Fruit fly (Drosophila melanogaster): Measurements from ENCODE around the gene CG4789.

Gene CG4789

DNA sequence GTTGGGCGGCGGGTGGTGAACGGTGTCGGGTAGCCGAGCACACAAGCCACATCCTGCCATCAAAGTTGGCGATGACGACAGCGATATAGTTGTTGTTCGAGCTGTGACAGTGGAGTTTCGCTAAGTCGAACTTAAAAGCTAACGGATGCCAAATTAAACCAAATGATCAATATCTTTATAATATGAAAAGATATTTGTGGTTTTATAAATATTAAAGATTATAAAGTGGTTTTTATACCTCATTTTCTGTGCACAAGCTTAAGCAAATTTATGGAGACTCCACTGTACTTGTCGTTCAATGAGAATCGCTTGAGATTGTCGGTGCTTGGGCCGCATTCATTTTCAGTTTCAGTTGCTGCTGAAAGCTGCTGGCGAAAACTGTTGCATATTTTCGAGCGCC, 21.4 kb downstream of the CG4789 start (continued):
- no peak for TF ChIP-seq CG42726 (GFP tag; IDR thresholded peaks at IDR 0.05; ENCODE audit: partially characterized antibody)
- peak; percentile 46; the same call in 1 of the 3 replicates for TF ChIP-seq H15 (GFP tag; IDR thresholded peaks at IDR 0.05)
- TF ChIP-seq pb (GFP tag; optimal IDR thresholded peaks at IDR 0.05) = no peak
- TF ChIP-seq CG13123 (GFP tag; optimal IDR thresholded peaks at IDR 0.05) = no peak
- peak; percentile 14 for TF ChIP-seq mam (GFP tag; optimal IDR thresholded peaks at IDR 0.05)
- TF ChIP-seq CG14441 (GFP tag; IDR thresholded peaks at IDR 0.05) = peak; percentile 76
- no peak for TF ChIP-seq Bgb (GFP tag; IDR thresholded peaks at IDR 0.05; ENCODE audit: partially characterized antibody)
- no peak for TF ChIP-seq tup (GFP tag; optimal IDR thresholded peaks at IDR 0.05)
- TF ChIP-seq Max (GFP tag; optimal IDR thresholded peaks at IDR 0.05) = no peak
- TF ChIP-seq CG10366 (GFP tag; IDR thresholded peaks at IDR 0.05) = peak; percentile 50
- no peak for TF ChIP-seq TFAM (GFP tag; optimal IDR thresholded peaks at IDR 0.05)
- TF ChIP-seq Nf-YB (GFP tag; optimal IDR thresholded peaks at IDR 0.05) = peak; percentile 3
- TF ChIP-seq ham (GFP tag; IDR thresholded peaks at IDR 0.05) = no peak
- peak; percentile 9 for TF ChIP-seq slou (GFP tag; optimal IDR thresholded peaks at IDR 0.05)
- peak; percentile 21; the same call in 1 of the 3 replicates for TF ChIP-seq B-H1 (GFP tag; IDR thresholded peaks at IDR 0.05)
- peak; percentile 13 for TF ChIP-seq CG2116 (GFP tag; optimal IDR thresholded peaks at IDR 0.05)
- no peak for TF ChIP-seq ap (GFP tag; IDR thresholded peaks at IDR 0.05)
- TF ChIP-seq CG6813 (GFP tag; optimal IDR thresholded peaks at IDR 0.05) = peak; percentile 37
- TF ChIP-seq CG9609 (GFP tag; optimal IDR thresholded peaks at IDR 0.05) = no peak
- TF ChIP-seq btn (GFP tag; optimal IDR thresholded peaks at IDR 0.05) = no peak
- 0 out of 3 replicates have a peak, but pooled peaks have one; percentile 41 for TF ChIP-seq otp (GFP tag; IDR thresholded peaks at IDR 0.05)
- no peak for TF ChIP-seq CG15696 (tag; optimal IDR thresholded peaks at IDR 0.05)
- no peak for TF ChIP-seq Hr39 (optimal IDR thresholded peaks at IDR 0.05)
- TF ChIP-seq CkIIα-i1 (GFP tag; IDR thresholded peaks at IDR 0.05) = 0 out of 2 replicates have a peak, but pooled peaks have one; percentile 1
- TF ChIP-seq ato (GFP tag; IDR thresholded peaks at IDR 0.05; ENCODE audit: partially characterized antibody) = no peak
- TF ChIP-seq Awh (GFP tag; IDR thresholded peaks at IDR 0.05) = peak; percentile 61; the same call in 1 of the 2 replicates
- no peak for TF ChIP-seq Dfd (GFP tag; optimal IDR thresholded peaks at IDR 0.05)
- peak; percentile 49 for TF ChIP-seq CG18262 (tag; optimal IDR thresholded peaks at IDR 0.05)
- no peak for TF ChIP-seq odd (GFP tag; optimal IDR thresholded peaks at IDR 0.05)
- peak; percentile 21 for TF ChIP-seq HmgZ (tag; optimal IDR thresholded peaks at IDR 0.05)
- TF ChIP-seq CG12942 (GFP tag; optimal IDR thresholded peaks at IDR 0.05) = no peak
- peak; percentile 56 for TF ChIP-seq CG31441 (GFP tag; IDR thresholded peaks at IDR 0.05)
- no peak for TF ChIP-seq gce (GFP tag; IDR thresholded peaks at IDR 0.05)
- TF ChIP-seq CG8388 (GFP tag; optimal IDR thresholded peaks at IDR 0.05) = peak; percentile 37
- TF ChIP-seq esg (GFP tag; conservative IDR thresholded peaks at IDR 0.05) = peak; percentile 49
- TF ChIP-seq ERR (GFP tag; optimal IDR thresholded peaks at IDR 0.05) = no peak
- TF ChIP-seq CG10267 (tag; optimal IDR thresholded peaks at IDR 0.05) = peak; percentile 27
- TF ChIP-seq kah (GFP tag; optimal IDR thresholded peaks at IDR 0.05) = no peak
- peak; percentile 49 for TF ChIP-seq Fer3 (tag; optimal IDR thresholded peaks at IDR 0.05)
- TF ChIP-seq CG4854 (GFP tag; optimal IDR thresholded peaks at IDR 0.05) = no peak
- TF ChIP-seq CHES-1-like (GFP tag; optimal IDR thresholded peaks at IDR 0.05) = no peak
- TF ChIP-seq ase (GFP tag; IDR thresholded peaks at IDR 0.05) = peak; percentile 61; the same call in 2 of the 3 replicates
- no peak for TF ChIP-seq CG12744 (GFP tag; optimal IDR thresholded peaks at IDR 0.05)
- no peak for TF ChIP-seq Dip2 (GFP tag; IDR thresholded peaks at IDR 0.05)
- TF ChIP-seq CG18599 (GFP tag; optimal IDR thresholded peaks at IDR 0.05) = peak; percentile 58
- peak; percentile 9 for TF ChIP-seq CG17568 (GFP tag; optimal IDR thresholded peaks at IDR 0.05)
- TF ChIP-seq wek (GFP tag; optimal IDR thresholded peaks at IDR 0.05) = no peak
- no peak for TF ChIP-seq zfh2 (GFP tag; optimal IDR thresholded peaks at IDR 0.05)
- no peak for TF ChIP-seq luna (GFP tag; optimal IDR thresholded peaks at IDR 0.05)
- peak; percentile 66 for TF ChIP-seq slbo (GFP tag; IDR thresholded peaks at IDR 0.05)
- no peak for TF ChIP-seq sima (GFP tag; optimal IDR thresholded peaks at IDR 0.05)
- TF ChIP-seq CG7928 (GFP tag; optimal IDR thresholded peaks at IDR 0.05) = no peak

Data from whole organism, embryonic.